Worm (Caenorhabditis elegans) whole organism, late embryonic: ENCODE results near the gene ZC53.1.

Experiments
- C08G9.2 ChIP-seq: sonication (generic microtip); optimal IDR thresholded peaks from 2 replicates; lab custom pipeline; 2016; ENCODE audit warnings: mild to moderate bottlenecking, missing genetic modification characterization, moderate library complexity, missing compliant biosample characterization
- C38D4.7 ChIP-seq: fragments of 200-800 bp; sonication (Bioruptor generic); optimal IDR thresholded peaks from 2 replicates; lab custom pipeline; 2018; ENCODE audit warnings: mild to moderate bottlenecking, missing genetic modification characterization, moderate library complexity, missing compliant biosample characterization
- K02D7.2 ChIP-seq: sonication (generic microtip); optimal IDR thresholded peaks from 2 replicates; lab custom pipeline; 2017; ENCODE audit warnings: mild to moderate bottlenecking, missing genetic modification characterization, missing compliant biosample characterization
- K09A11.1 ChIP-seq: sonication (generic microtip); optimal IDR thresholded peaks from 2 replicates; lab custom pipeline; 2017; ENCODE audit warnings: antibody characterized with exemption, mild to moderate bottlenecking, missing genetic modification characterization, missing compliant biosample characterization; ENCODE audit not compliant: insufficient read depth
- ceh-18 ChIP-seq: sonication (generic microtip); optimal IDR thresholded peaks from 2 replicates; lab custom pipeline; 2016; ENCODE audit warnings: missing genetic modification characterization, missing compliant biosample characterization
- ceh-19 ChIP-seq: fragments of 200-800 bp; sonication (Bioruptor generic); optimal IDR thresholded peaks from 2 replicates; lab custom pipeline; 2018; ENCODE audit warnings: mild to moderate bottlenecking, missing genetic modification characterization, missing compliant biosample characterization
- ceh-30 ChIP-seq: fragments of 150-350 bp; optimal IDR thresholded peaks from 2 replicates; lab custom pipeline; 2014; ENCODE audit warnings: missing biosample characterization, missing genetic modification characterization
- ceh-31 ChIP-seq: sonication (generic microtip); optimal IDR thresholded peaks from 2 replicates; lab custom pipeline; 2016; ENCODE audit warnings: missing genetic modification characterization, missing compliant biosample characterization
- ceh-34 ChIP-seq: sonication (generic microtip); optimal IDR thresholded peaks from 2 replicates; lab custom pipeline; 2016; ENCODE audit warnings: mild to moderate bottlenecking, missing genetic modification characterization, missing compliant biosample characterization
- ceh-45 ChIP-seq: fragments of 200-800 bp; sonication (Bioruptor generic); IDR thresholded peaks from 2 replicates; pipeline ENCODE4 v1.3.6; 2022; ENCODE audit warnings: missing genetic modification reagents, missing genetic modification characterization, missing compliant biosample characterization
- ceh-9 ChIP-seq: sonication (generic microtip); optimal IDR thresholded peaks from 2 replicates; lab custom pipeline; 2016; ENCODE audit warnings: mild to moderate bottlenecking, missing genetic modification characterization, inconsistent platforms, missing compliant biosample characterization
- dmd-4 ChIP-seq: sonication (generic microtip); optimal IDR thresholded peaks from 2 replicates; lab custom pipeline; 2016; ENCODE audit warnings: borderline replicate concordance, missing genetic modification characterization, missing compliant biosample characterization
- dve-1 ChIP-seq: sonication (generic microtip); optimal IDR thresholded peaks from 2 replicates; lab custom pipeline; 2017; ENCODE audit warnings: antibody characterized with exemption, mild to moderate bottlenecking, missing genetic modification characterization, missing compliant biosample characterization
- elt-2 ChIP-seq: sonication (generic microtip); optimal IDR thresholded peaks from 2 replicates; lab custom pipeline; 2016; ENCODE audit warnings: missing genetic modification reagents, missing genetic modification characterization, missing compliant biosample characterization
- fax-1 ChIP-seq: sonication (generic microtip); optimal IDR thresholded peaks from 2 replicates; lab custom pipeline; 2016; ENCODE audit warnings: missing genotype, missing genetic modification characterization, missing compliant biosample characterization
- hlh-13 ChIP-seq: fragments of 200-800 bp; sonication (Bioruptor generic); optimal IDR thresholded peaks from 2 replicates; lab custom pipeline; 2018; ENCODE audit warnings: mild to moderate bottlenecking, missing genetic modification characterization, missing compliant biosample characterization
- hlh-30 ChIP-seq: sonication (generic microtip); optimal IDR thresholded peaks from 2 replicates; lab custom pipeline; 2017; ENCODE audit warnings: antibody characterized with exemption, missing genetic modification characterization, missing compliant biosample characterization; ENCODE audit not compliant: insufficient read depth
- hlh-8 ChIP-seq: sonication (generic microtip); optimal IDR thresholded peaks from 2 replicates; lab custom pipeline; 2016; ENCODE audit warnings: missing genotype, missing genetic modification characterization, missing compliant biosample characterization
- nfya-1 ChIP-seq: sonication (generic microtip); optimal IDR thresholded peaks from 2 replicates; lab custom pipeline; 2017; ENCODE audit warnings: missing genetic modification characterization, mild to moderate bottlenecking, missing compliant biosample characterization, antibody characterized with exemption, moderate library complexity
- nhr-11 ChIP-seq: fragments of 150-350 bp; optimal IDR thresholded peaks from 2 replicates; lab custom pipeline; 2014; ENCODE audit warnings: missing biosample characterization, missing genetic modification characterization
- pat-9 ChIP-seq: fragments of 200-800 bp; sonication (Bioruptor generic); optimal IDR thresholded peaks from 2 replicates; lab custom pipeline; 2018; ENCODE audit warnings: mild to moderate bottlenecking, missing genetic modification characterization, moderate library complexity, missing compliant biosample characterization
- pax-1 ChIP-seq: fragments of 150-350 bp; optimal IDR thresholded peaks from 2 replicates; lab custom pipeline; 2014; ENCODE audit warnings: missing biosample characterization, missing genetic modification characterization
- pros-1 ChIP-seq: fragments of 150-350 bp; optimal IDR thresholded peaks from 2 replicates; lab custom pipeline; 2014; ENCODE audit warnings: missing biosample characterization, missing genetic modification reagents, missing genetic modification characterization
- rnt-1 ChIP-seq: sonication (generic microtip); optimal IDR thresholded peaks from 2 replicates; lab custom pipeline; 2016; ENCODE audit warnings: missing genetic modification characterization, missing compliant biosample characterization
- sdc-2 ChIP-seq: sonication (generic microtip); optimal IDR thresholded peaks from 2 replicates; lab custom pipeline; 2016; ENCODE audit warnings: missing genotype, missing genetic modification characterization, missing compliant biosample characterization
- sox-2 ChIP-seq: fragments of 200-800 bp; sonication (Bioruptor generic); IDR thresholded peaks from 2 replicates; pipeline ENCODE4 v1.3.6; 2022; ENCODE audit warnings: missing genetic modification reagents, missing genetic modification characterization, missing compliant biosample characterization
- syd-9 ChIP-seq: sonication (generic microtip); optimal IDR thresholded peaks from 2 replicates; lab custom pipeline; 2016; ENCODE audit warnings: mild to moderate bottlenecking, missing genetic modification characterization, moderate library complexity, missing compliant biosample characterization
- tbx-2 ChIP-seq: sonication (generic microtip); optimal IDR thresholded peaks from 2 replicates; lab custom pipeline; 2016; ENCODE audit warnings: missing genetic modification characterization, missing compliant biosample characterization
- ttx-3 ChIP-seq: sonication (generic microtip); optimal IDR thresholded peaks from 2 replicates; lab custom pipeline; 2016; ENCODE audit warnings: missing genetic modification reagents, missing genetic modification characterization, missing compliant biosample characterization
- unc-3 ChIP-seq, 2 experiments: fragments of 200-800 bp in 1 of 2; sonication (Bioruptor generic) in 1 of 2; sonication (generic microtip) in 1 of 2; conservative IDR thresholded peaks in 1 of 2; optimal IDR thresholded peaks in 1 of 2; 2 replicates each; pipeline versions ENCODE4 v1.3.6 to Lab custom; 2016 to 2022; ENCODE audit warnings: missing compliant biosample characterization in 2 of 2, missing genetic modification characterization in 2 of 2, missing genetic modification reagents in 1 of 2
- unc-42 ChIP-seq: sonication (generic microtip); optimal IDR thresholded peaks from 2 replicates; lab custom pipeline; 2016; ENCODE audit warnings: missing genotype, missing genetic modification characterization, missing compliant biosample characterization
- zip-5 ChIP-seq: sonication (generic microtip); optimal IDR thresholded peaks from 2 replicates; lab custom pipeline; 2016; ENCODE audit warnings: missing genetic modification characterization, missing compliant biosample characterization

Gene ZC53.1

ce11 chrX:1917169-1917568, 4.0 kb upstream of the ZC53.1 start, which contains the start of gene dot-1.5:
Gene dot-1.5 (plus strand): TSS chrX:1917469.
- TF ChIP-seq tbx-2 (no peak), ceh-9 (tag; lab: Kevin White, UChicago) (no peak), hlh-30 (tag; lab: Kevin White, UChicago) (no peak), ceh-18 (no peak), C38D4.7 (GFP tag; lab: Kevin White, UChicago) (no peak), K09A11.1 (no peak), hlh-8 (tag; lab: Kevin White, UChicago) (no peak), ceh-34 (tag; lab: Kevin White, UChicago) (no peak), sdc-2 (tag; lab: Kevin White, UChicago) (no peak), syd-9 (tag; lab: Kevin White, UChicago) (no peak), ceh-45 (GFP tag; lab: Robert Waterston, UW) (no peak)
- TF ChIP-seq, all 69 proteins: peak for 0

DNA sequence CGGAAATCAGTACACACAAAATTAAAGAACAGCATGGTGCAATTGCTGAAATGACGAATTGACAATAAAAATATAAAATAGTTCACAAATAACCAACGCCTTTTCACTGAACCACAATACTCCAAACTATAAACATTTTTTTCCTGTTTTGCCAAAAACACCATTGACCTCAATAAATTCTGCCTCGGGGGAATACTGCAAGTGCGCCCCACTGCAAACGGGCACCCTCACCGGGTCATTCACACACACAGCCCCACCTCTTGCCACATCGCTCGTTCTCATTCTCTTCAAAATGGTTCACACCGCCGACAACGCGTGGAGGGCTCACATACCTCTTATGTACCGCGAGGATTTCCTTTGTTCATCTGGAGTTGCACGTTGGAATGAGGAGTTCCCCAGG, 1.9 kb upstream of the ZC53.1 start, which contains the start of gene rgs-9:
Gene rgs-9, plus strand, starts transcription at position 237 of the 400 bp plus-strand sequence.
- no peak for TF ChIP-seq zip-5 (tag; lab: Kevin White, UChicago)

DNA sequence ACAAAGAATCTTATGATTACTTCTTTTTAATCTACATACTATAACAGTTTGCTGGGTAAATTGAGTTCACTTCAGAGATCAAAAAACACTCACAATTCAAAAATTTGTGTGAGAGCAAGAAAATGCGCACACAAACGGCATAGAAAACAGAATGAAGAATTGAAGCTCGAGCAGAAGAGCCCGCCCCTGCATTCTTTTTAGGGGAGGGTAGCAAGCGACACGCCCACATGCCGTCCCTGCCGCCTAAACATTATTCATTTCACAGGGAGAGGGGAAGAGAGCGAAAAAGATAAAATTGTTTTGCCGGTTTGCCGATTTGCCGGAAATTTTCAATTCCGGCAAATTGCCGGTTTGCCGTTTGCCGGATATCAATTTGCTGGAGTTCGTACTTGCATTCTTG, 3.8 kb downstream of the ZC53.1 start:
- TF ChIP-seq pax-1 (tag; lab: Kevin White, UChicago) (no peak), tbx-2 (peak; percentile 27), dve-1 (tag; lab: Kevin White, UChicago) (no peak), sdc-2 (tag; lab: Kevin White, UChicago) (peak; percentile 99), ceh-31 (tag; lab: Kevin White, UChicago) (peak; percentile 75), elt-2 (tag; lab: Kevin White, UChicago) (no peak), nhr-11 (no peak), C08G9.2 (tag; lab: Kevin White, UChicago) (peak; percentile 39), pat-9 (no peak), ceh-9 (tag; lab: Kevin White, UChicago) (no peak), nfya-1 (tag; lab: Kevin White, UChicago) (peak; percentile 50), ceh-18 (peak; percentile 64), K02D7.2 (tag; lab: Kevin White, UChicago) (no peak), unc-42 (peak; percentile 24), dmd-4 (tag; lab: Kevin White, UChicago) (no peak)

DNA sequence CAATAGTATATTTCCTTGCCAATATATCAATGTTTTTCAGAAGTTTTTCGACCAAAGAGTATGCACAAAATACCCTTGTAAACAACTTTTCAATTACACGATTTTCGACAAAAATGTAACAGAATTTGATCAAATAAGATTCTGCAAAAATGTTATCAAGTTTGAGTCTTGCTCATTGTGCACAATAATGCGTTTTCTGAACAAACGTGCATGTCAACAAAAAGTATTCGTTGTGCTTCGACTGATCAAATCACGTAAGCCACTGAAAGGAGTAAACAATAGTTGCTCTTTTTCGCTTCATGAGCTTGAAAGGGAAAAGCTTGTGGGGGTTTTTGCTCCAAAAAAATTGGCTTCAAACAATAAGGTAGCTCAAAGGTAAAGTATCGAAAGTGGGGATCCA, 6.1 kb downstream of the ZC53.1 start:
- TF ChIP-seq hlh-13 (GFP tag; lab: Kevin White, UChicago) (no peak), rnt-1 (no peak), ceh-19 (GFP tag; lab: Kevin White, UChicago) (no peak), zip-5 (tag; lab: Kevin White, UChicago) (no peak), fax-1 (tag; lab: Kevin White, UChicago) (no peak), pat-9 (no peak), ceh-30 (tag; lab: Kevin White, UChicago) (no peak)
- TF ChIP-seq, all 69 proteins: peak for 0

DNA sequence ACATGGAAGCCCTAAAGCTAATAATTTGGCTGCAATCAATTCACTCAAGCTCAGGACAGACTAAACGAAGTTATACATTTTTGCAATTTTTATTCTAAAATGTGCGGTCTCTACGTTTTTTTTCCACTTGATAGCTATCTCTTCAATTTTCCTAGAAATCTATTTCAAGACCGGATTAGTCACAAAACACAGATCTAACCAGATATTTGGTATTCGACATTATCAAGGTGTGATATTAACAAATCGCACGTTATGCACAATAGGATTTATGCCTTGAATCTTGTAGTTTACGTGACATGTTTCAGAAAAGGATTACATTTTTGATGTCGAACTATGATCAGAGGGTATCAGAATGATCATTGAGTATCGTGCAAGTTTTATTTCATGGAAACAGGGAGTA, 11.7 kb downstream of the ZC53.1 start:
- no peak for TF ChIP-seq ceh-34 (tag; lab: Kevin White, UChicago)
- no peak for TF ChIP-seq K02D7.2 (tag; lab: Kevin White, UChicago)
- no peak for TF ChIP-seq ttx-3 (tag; lab: Kevin White, UChicago)
- TF ChIP-seq pros-1: no peak
- TF ChIP-seq sox-2: no peak
- no peak for TF ChIP-seq hlh-30 (tag; lab: Kevin White, UChicago)
- TF ChIP-seq unc-3 (GFP tag; conservative IDR thresholded peaks at IDR 0.05; lab: Robert Waterston, UW): no peak
- no peak for TF ChIP-seq unc-3 (tag; optimal IDR thresholded peaks at IDR 0.05; lab: Kevin White, UChicago)
- TF ChIP-seq C08G9.2 (tag; lab: Kevin White, UChicago): no peak
- TF ChIP-seq, all 69 proteins: peak for 0
